Worm (Caenorhabditis elegans) whole organism, midembryonic: ENCODE measurements around the gene Y62E10A.13.

Experiments
- T22C8.4 ChIP-seq: fragments of 200-800 bp; sonication (Bioruptor generic); IDR thresholded peaks from 2 replicates; pipeline ENCODE4 v1.3.6; 2022; ENCODE audit warnings: missing genetic modification characterization, missing compliant biosample characterization
- flt-1 ChIP-seq: fragments of 200-800 bp; sonication (Bioruptor generic); IDR thresholded peaks from 2 replicates; pipeline ENCODE4 v1.3.6; 2022; ENCODE audit warnings: missing genetic modification characterization, missing compliant biosample characterization
- klf-2 ChIP-seq: fragments of 200-800 bp; sonication (Bioruptor generic); conservative IDR thresholded peaks from 2 replicates; pipeline ENCODE4 v1.3.6; 2022; ENCODE audit warnings: missing genetic modification reagents, missing genetic modification characterization, missing compliant biosample characterization
- med-1 ChIP-seq: sonication (generic microtip); optimal IDR thresholded peaks from 2 replicates; lab custom pipeline; 2017; ENCODE audit warnings: missing genetic modification characterization, mild to moderate bottlenecking, missing compliant biosample characterization, antibody characterized with exemption, missing genetic modification reagents; ENCODE audit not compliant: insufficient read depth
- tab-1 ChIP-seq: fragments of 200-800 bp; sonication (Bioruptor generic); IDR thresholded peaks from 2 replicates; pipeline ENCODE4 v1.3.6; 2022; ENCODE audit warnings: missing genetic modification characterization, missing compliant biosample characterization

DNA sequence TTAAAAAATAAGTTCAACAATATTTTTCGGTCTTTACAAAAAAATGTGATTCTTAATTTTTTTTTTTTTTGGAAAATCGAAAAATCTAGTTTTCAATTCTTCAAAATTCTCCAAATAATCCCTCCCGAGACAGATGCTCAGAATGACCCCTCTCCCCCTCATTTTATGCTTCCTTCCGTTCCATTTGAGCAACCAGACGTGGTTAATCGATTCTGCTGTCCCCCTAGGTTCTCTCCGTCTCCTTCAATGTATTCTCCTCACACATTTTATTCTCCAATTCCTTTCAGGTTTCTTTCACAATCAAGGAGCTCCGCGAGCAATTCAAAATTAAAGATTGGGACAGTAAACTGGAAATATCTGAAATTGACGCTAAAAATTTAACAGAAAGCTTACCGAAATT lies 23.9 kb downstream of the Y62E10A.13 start:
- TF ChIP-seq med-1 (GFP tag; lab: Kevin White, UChicago) (no peak), klf-2 (GFP tag; lab: Robert Waterston, UW) (no peak), flt-1 (GFP tag; lab: Robert Waterston, UW) (no peak), tab-1 (GFP tag; lab: Robert Waterston, UW) (no peak), T22C8.4 (GFP tag; lab: Robert Waterston, UW) (peak; percentile 55)
